Fruit fly (Drosophila melanogaster) whole organism: Measurements from ENCODE around the gene CG32365.

Experiments used
- CG8478 ChIP-seq: fragments of >200 bp; optimal IDR thresholded peaks from 2 replicates; lab custom pipeline; 2018; ENCODE audit warnings: inconsistent platforms
- Dll ChIP-seq: fragments of >200 bp; optimal IDR thresholded peaks from 2 replicates; lab custom pipeline; 2017
- EcR ChIP-seq, 2 experiments: fragments of >200 bp; optimal IDR thresholded peaks; 2 replicates each; lab custom pipeline; 2017; ENCODE audit warnings: missing biosample characterization in 2 of 2, missing genetic modification characterization in 2 of 2, missing genetic modification reagents in 2 of 2
- pan ChIP-seq: fragments of >200 bp; optimal IDR thresholded peaks from 2 replicates; lab custom pipeline; 2017
- psq ChIP-seq: fragments of >200 bp; optimal IDR thresholded peaks from 2 replicates; lab custom pipeline; 2017
- usp ChIP-seq: fragments of >200 bp; optimal IDR thresholded peaks from 2 replicates; lab custom pipeline; 2017; ENCODE audit warnings: missing biosample characterization, missing genetic modification characterization, mixed read lengths

The CG32365 gene

dm6 chr3L:7833684-7834337 is 35.0 kb upstream of the CG32365 start:
- TF ChIP-seq pan (lab: Kevin White, UChicago) = no peak
- TF ChIP-seq CG8478 (lab: Kevin White, UChicago) = no peak
- TF ChIP-seq psq = no peak
- no peak for TF ChIP-seq Dll (lab: Kevin White, UChicago)
- no peak for TF ChIP-seq usp (GFP tag; lab: Kevin White, UChicago)
- no peak for TF ChIP-seq EcR (GFP tag; optimal IDR thresholded peaks at IDR 0.05; lab: Kevin White, UChicago)

- TF ChIP-seq usp (GFP tag; lab: Kevin White, UChicago) = no peak
Observed at dm6 chr3L:7834902-7835781, 33.7 kb upstream of the CG32365 start.

dm6 chr3L:7836633-7837394 is 32.0 kb upstream of the CG32365 start:
- TF ChIP-seq Dll (lab: Kevin White, UChicago) (no peak), pan (lab: Kevin White, UChicago) (no peak), psq (no peak), CG8478 (lab: Kevin White, UChicago) (no peak), EcR (GFP tag; optimal IDR thresholded peaks at IDR 0.05; lab: Kevin White, UChicago) (no peak), usp (GFP tag; lab: Kevin White, UChicago) (no peak)

dm6 chr3L:7837753-7838152 is 31.1 kb upstream of the CG32365 start:
- TF ChIP-seq psq (no peak), usp (GFP tag; lab: Kevin White, UChicago) (no peak), EcR (GFP tag; optimal IDR thresholded peaks at IDR 0.05; lab: Kevin White, UChicago) (no peak), CG8478 (lab: Kevin White, UChicago) (no peak), Dll (lab: Kevin White, UChicago) (no peak), pan (lab: Kevin White, UChicago) (no peak)

- TF ChIP-seq EcR (GFP tag; optimal IDR thresholded peaks at IDR 0.05; lab: Kevin White, UChicago) = no peak
- no peak for TF ChIP-seq Dll (lab: Kevin White, UChicago)
- no peak for TF ChIP-seq usp (GFP tag; lab: Kevin White, UChicago)
- no peak for TF ChIP-seq psq
Observed at dm6 chr3L:7838374-7838773, 30.5 kb upstream of the CG32365 start.

dm6 chr3L:7841254-7841964 is 27.4 kb upstream of the CG32365 start:
- TF ChIP-seq pan (lab: Kevin White, UChicago) = no peak
- no peak for TF ChIP-seq usp (GFP tag; lab: Kevin White, UChicago)
- no peak for TF ChIP-seq EcR (GFP tag; optimal IDR thresholded peaks at IDR 0.05; lab: Kevin White, UChicago)
- TF ChIP-seq Dll (lab: Kevin White, UChicago) = no peak
- no peak for TF ChIP-seq psq
- TF ChIP-seq CG8478 (lab: Kevin White, UChicago) = no peak

dm6 chr3L:7842117-7842516 is 26.7 kb upstream of the CG32365 start:
- TF ChIP-seq Dll (lab: Kevin White, UChicago) = no peak
- TF ChIP-seq EcR (GFP tag; optimal IDR thresholded peaks at IDR 0.05; lab: Kevin White, UChicago) = no peak
- no peak for TF ChIP-seq CG8478 (lab: Kevin White, UChicago)
- no peak for TF ChIP-seq pan (lab: Kevin White, UChicago)
- TF ChIP-seq psq = no peak
- TF ChIP-seq usp (GFP tag; lab: Kevin White, UChicago) = no peak

- no peak for TF ChIP-seq CG8478 (lab: Kevin White, UChicago)
- TF ChIP-seq psq = no peak
- no peak for TF ChIP-seq EcR (GFP tag; optimal IDR thresholded peaks at IDR 0.05; lab: Kevin White, UChicago)
- no peak for TF ChIP-seq pan (lab: Kevin White, UChicago)
- TF ChIP-seq usp (GFP tag; lab: Kevin White, UChicago) = no peak
- TF ChIP-seq Dll (lab: Kevin White, UChicago) = no peak
Observed at dm6 chr3L:7842537-7842936, 26.3 kb upstream of the CG32365 start.

- TF ChIP-seq psq = no peak
- TF ChIP-seq usp (GFP tag; lab: Kevin White, UChicago) = no peak
- no peak for TF ChIP-seq Dll (lab: Kevin White, UChicago)
- no peak for TF ChIP-seq EcR (GFP tag; optimal IDR thresholded peaks at IDR 0.05; lab: Kevin White, UChicago)
- no peak for TF ChIP-seq CG8478 (lab: Kevin White, UChicago)
- no peak for TF ChIP-seq pan (lab: Kevin White, UChicago)
Observed at dm6 chr3L:7844016-7844415, 24.8 kb upstream of the CG32365 start.

dm6 chr3L:7847656-7848252 is 21.1 kb upstream of the CG32365 start:
- TF ChIP-seq Dll (lab: Kevin White, UChicago) (no peak), EcR (GFP tag; optimal IDR thresholded peaks at IDR 0.05; lab: Kevin White, UChicago) (no peak), usp (GFP tag; lab: Kevin White, UChicago) (no peak), psq (no peak), pan (lab: Kevin White, UChicago) (no peak), CG8478 (lab: Kevin White, UChicago) (no peak)
